Fruit fly (Drosophila melanogaster): ENCODE results near the gene wupA.

Gene wupA

dm6 chrX:18101098-18101711, 15.5 kb downstream of the wupA start, which contains the start of gene Mvb12 (continued):
- TF ChIP-seq Scr (GFP tag; IDR thresholded peaks at IDR 0.05; ENCODE audit: partially characterized antibody) (peak; percentile 38), CG9215 (GFP tag; IDR thresholded peaks at IDR 0.05) (no peak), Drgx (GFP tag; IDR thresholded peaks at IDR 0.05) (no peak), CG7556 (GFP tag; optimal IDR thresholded peaks at IDR 0.05) (no peak), sc (optimal IDR thresholded peaks at IDR 0.05) (no peak), sc (GFP tag; optimal IDR thresholded peaks at IDR 0.05) (no peak), CG15269 (tag; optimal IDR thresholded peaks at IDR 0.05) (no peak), E2f2 (GFP tag; IDR thresholded peaks at IDR 0.05) (peak; percentile 19; the same call in 1 of the 2 replicates), abd-A (tag; optimal IDR thresholded peaks at IDR 0.05) (no peak), CG17328 (GFP tag; IDR thresholded peaks at IDR 0.05) (no peak), dmrt99B (tag; optimal IDR thresholded peaks at IDR 0.05) (no peak), slou (GFP tag; optimal IDR thresholded peaks at IDR 0.05) (no peak), vfl (GFP tag; optimal IDR thresholded peaks at IDR 0.05) (no peak), B-H2 (GFP tag; optimal IDR thresholded peaks at IDR 0.05) (no peak), hbn (GFP tag; IDR thresholded peaks at IDR 0.05; ENCODE audit: partially characterized antibody) (peak; percentile 51), lola (GFP tag; optimal IDR thresholded peaks at IDR 0.05) (no peak), Asciz (GFP tag; optimal IDR thresholded peaks at IDR 0.05) (no peak), chif (GFP tag; optimal IDR thresholded peaks at IDR 0.05) (no peak), her (GFP tag; optimal IDR thresholded peaks at IDR 0.05) (no peak), Poxn (GFP tag; IDR thresholded peaks at IDR 0.05) (no peak), Trl (optimal IDR thresholded peaks at IDR 0.05) (no peak), Trl (GFP tag; optimal IDR thresholded peaks at IDR 0.05) (no peak), CkIIα-i1 (GFP tag; IDR thresholded peaks at IDR 0.05) (no peak), psq (GFP tag; optimal IDR thresholded peaks at IDR 0.05) (no peak), sim (GFP tag; IDR thresholded peaks at IDR 0.05) (no peak), CG1529 (GFP tag; optimal IDR thresholded peaks at IDR 0.05) (peak; percentile 27), PHDP (tag; optimal IDR thresholded peaks at IDR 0.05) (peak; percentile 23), CG6654 (GFP tag; optimal IDR thresholded peaks at IDR 0.05) (no peak), ewg (GFP tag; optimal IDR thresholded peaks at IDR 0.05) (no peak), tup (GFP tag; optimal IDR thresholded peaks at IDR 0.05) (no peak), CG10543 (GFP tag; optimal IDR thresholded peaks at IDR 0.05) (no peak), Hr51 (GFP tag; optimal IDR thresholded peaks at IDR 0.05) (no peak), nau (GFP tag; optimal IDR thresholded peaks at IDR 0.05) (peak; percentile 15), CG30403 (GFP tag; optimal IDR thresholded peaks at IDR 0.05) (peak; percentile 15), CG7372 (GFP tag; IDR thresholded peaks at IDR 0.05) (no peak), Hmr (GFP tag; optimal IDR thresholded peaks at IDR 0.05) (no peak), hth (optimal IDR thresholded peaks at IDR 0.05) (no peak), B-H1 (GFP tag; IDR thresholded peaks at IDR 0.05) (no peak), CG5953 (GFP tag; IDR thresholded peaks at IDR 0.05) (no peak), MESR4 (GFP tag; optimal IDR thresholded peaks at IDR 0.05) (peak; percentile 54), CG3163 (GFP tag; optimal IDR thresholded peaks at IDR 0.05) (no peak), MBD-R2 (GFP tag; IDR thresholded peaks at IDR 0.05) (0 out of 2 replicates have a peak, but pooled peaks have one; percentile 35), toy (GFP tag; IDR thresholded peaks at IDR 0.05) (no peak), peb (GFP tag; IDR thresholded peaks at IDR 0.05) (no peak), CG5245 (GFP tag; optimal IDR thresholded peaks at IDR 0.05) (no peak), CG8281 (tag; optimal IDR thresholded peaks at IDR 0.05) (no peak), CHES-1-like (GFP tag; optimal IDR thresholded peaks at IDR 0.05) (no peak), CG18764 (GFP tag; optimal IDR thresholded peaks at IDR 0.05) (no peak), CG13424 (tag; optimal IDR thresholded peaks at IDR 0.05) (no peak), row (GFP tag; IDR thresholded peaks at IDR 0.05) (peak; percentile 58), Meics (GFP tag; optimal IDR thresholded peaks at IDR 0.05) (no peak)
